Fruit fly (Drosophila melanogaster) whole organism, embryonic: Measurements from ENCODE around the gene ssp3.

Experiments
- Bdp1 ChIP-seq: fragments of 200-800 bp; sonication (Bioruptor generic); optimal IDR thresholded peaks from 3 replicates; lab custom pipeline; 2016; ENCODE audit warnings: missing biosample characterization, missing genetic modification characterization
- CG10267 ChIP-seq: fragments of 200-800 bp; sonication (Bioruptor generic); optimal IDR thresholded peaks from 2 replicates; lab custom pipeline; 2018; ENCODE audit warnings: missing biosample characterization, mild to moderate bottlenecking, missing genetic modification characterization, moderate library complexity
- CG10366 ChIP-seq: fragments of 200-800 bp; sonication (Bioruptor generic); IDR thresholded peaks from 2 replicates; pipeline ENCODE4 v1.3.6; 2022; ENCODE audit warnings: missing biosample characterization, missing genetic modification characterization
- CG13775 ChIP-seq: fragments of 200-800 bp; sonication (Bioruptor generic); optimal IDR thresholded peaks from 3 replicates; lab custom pipeline; 2017; ENCODE audit warnings: missing biosample characterization, mild to moderate bottlenecking, missing genetic modification characterization
- CG15696 ChIP-seq: fragments of 200-800 bp; sonication (Bioruptor generic); optimal IDR thresholded peaks from 2 replicates; lab custom pipeline; 2019; ENCODE audit warnings: missing biosample characterization, mild to moderate bottlenecking, missing genetic modification characterization, moderate library complexity
- CG1832 ChIP-seq: fragments of 200-800 bp; sonication (Bioruptor generic); optimal IDR thresholded peaks from 2 replicates; lab custom pipeline; 2017; ENCODE audit warnings: missing biosample characterization, mild to moderate bottlenecking, missing genetic modification characterization, inconsistent platforms
- CG2202 ChIP-seq: fragments of 200-800 bp; sonication (Bioruptor generic); optimal IDR thresholded peaks from 2 replicates; lab custom pipeline; 2018; ENCODE audit warnings: missing biosample characterization, mild to moderate bottlenecking, missing genetic modification characterization
- CG33557 ChIP-seq: fragments of 200-800 bp; sonication (Bioruptor generic); optimal IDR thresholded peaks from 2 replicates; lab custom pipeline; 2019; ENCODE audit warnings: missing biosample characterization, mild to moderate bottlenecking, missing genetic modification characterization, moderate library complexity
- CG34224 ChIP-seq: fragments of 200-800 bp; sonication (Bioruptor generic); IDR thresholded peaks from 3 replicates; pipeline ENCODE4 v1.3.6; 2022; ENCODE audit warnings: missing biosample characterization, missing genetic modification characterization; ENCODE audit not compliant: partially characterized antibody
- CG43689 ChIP-seq: fragments of 200-800 bp; sonication (Bioruptor generic); IDR thresholded peaks from 2 replicates; pipeline ENCODE4 v1.3.6; 2022; ENCODE audit warnings: missing biosample characterization, missing genetic modification characterization
- CG4424 ChIP-seq: fragments of 200-800 bp; sonication (Bioruptor generic); optimal IDR thresholded peaks from 3 replicates; lab custom pipeline; 2016; ENCODE audit warnings: missing biosample characterization, missing genetic modification characterization
- CG4707 ChIP-seq: fragments of 200-800 bp; sonication (Bioruptor generic); optimal IDR thresholded peaks from 2 replicates; lab custom pipeline; 2018; ENCODE audit warnings: missing biosample characterization, mild to moderate bottlenecking, missing genetic modification characterization, moderate library complexity
- CG6765 ChIP-seq: fragments of 200-800 bp; sonication (Bioruptor generic); optimal IDR thresholded peaks from 3 replicates; lab custom pipeline; 2017; ENCODE audit warnings: missing biosample characterization, mild to moderate bottlenecking, missing genetic modification characterization
- CG7271 ChIP-seq: fragments of 200-800 bp; sonication (Bioruptor generic); optimal IDR thresholded peaks from 2 replicates; lab custom pipeline; 2018; ENCODE audit warnings: missing biosample characterization, mild to moderate bottlenecking, missing genetic modification characterization, moderate library complexity
- CG8359 ChIP-seq: fragments of 200-800 bp; sonication (Bioruptor generic); optimal IDR thresholded peaks from 2 replicates; lab custom pipeline; 2017; ENCODE audit warnings: missing biosample characterization, mild to moderate bottlenecking, missing genetic modification characterization, borderline replicate concordance
- CG9797 ChIP-seq: fragments of 200-800 bp; sonication (Bioruptor generic); optimal IDR thresholded peaks from 3 replicates; lab custom pipeline; 2018; ENCODE audit warnings: missing biosample characterization, mild to moderate bottlenecking, missing genetic modification characterization
- Camta ChIP-seq: fragments of 200-800 bp; sonication (Bioruptor generic); optimal IDR thresholded peaks from 2 replicates; lab custom pipeline; 2016; ENCODE audit warnings: missing biosample characterization, missing genetic modification characterization
- CkIIα-i1 ChIP-seq: fragments of 200-800 bp; sonication (Bioruptor generic); IDR thresholded peaks from 2 replicates; pipeline ENCODE4 v1.3.6; 2022; ENCODE audit warnings: missing biosample characterization, missing genetic modification characterization
- D ChIP-seq, 2 experiments: fragments of 200-800 bp in 1 of 2; fragments of >200 bp in 1 of 2; sonication (Bioruptor generic) in 1 of 2; optimal IDR thresholded peaks; 2 replicates in 1 of 2; 3 replicates in 1 of 2; lab custom pipeline; 2017; ENCODE audit warnings: mild to moderate bottlenecking in 1 of 2, missing biosample characterization in 1 of 2, missing genetic modification characterization in 1 of 2, missing genetic modification reagents in 1 of 2
- Dfd ChIP-seq, 2 experiments: fragments of >200 bp; optimal IDR thresholded peaks; 2 replicates each; lab custom pipeline; 2017; ENCODE audit warnings: missing biosample characterization in 2 of 2, missing genetic modification characterization in 2 of 2
- Drgx ChIP-seq: fragments of 200-800 bp; sonication (Bioruptor generic); IDR thresholded peaks from 2 replicates; pipeline ENCODE4 v1.3.6; 2022; ENCODE audit warnings: missing biosample characterization, missing genetic modification characterization
- Fer2 ChIP-seq: fragments of 200-800 bp; sonication (Bioruptor generic); optimal IDR thresholded peaks from 2 replicates; lab custom pipeline; 2018; ENCODE audit warnings: missing biosample characterization, mild to moderate bottlenecking, missing genetic modification characterization, moderate library complexity
- Fer3 ChIP-seq: fragments of 200-800 bp; sonication (Bioruptor generic); optimal IDR thresholded peaks from 2 replicates; lab custom pipeline; 2018; ENCODE audit warnings: missing biosample characterization, mild to moderate bottlenecking, missing genetic modification characterization, moderate library complexity
- Hr3 ChIP-seq: fragments of 200-800 bp; sonication (Bioruptor generic); optimal IDR thresholded peaks from 3 replicates; lab custom pipeline; 2016; ENCODE audit warnings: missing biosample characterization, missing genetic modification characterization
- NFAT ChIP-seq: fragments of 200-800 bp; sonication (Bioruptor generic); IDR thresholded peaks from 2 replicates; pipeline ENCODE4 v1.3.6; 2022; ENCODE audit warnings: missing biosample characterization, missing genetic modification characterization
- Scr ChIP-seq: fragments of 200-800 bp; sonication (Bioruptor generic); IDR thresholded peaks from 2 replicates; pipeline ENCODE4 v1.3.6; 2022; ENCODE audit warnings: missing biosample characterization, missing genetic modification characterization; ENCODE audit not compliant: partially characterized antibody
- Side ChIP-seq: fragments of 200-800 bp; sonication (Bioruptor generic); optimal IDR thresholded peaks from 2 replicates; lab custom pipeline; 2016; ENCODE audit warnings: missing biosample characterization, missing genetic modification characterization
- Sox100B ChIP-seq: fragments of 200-800 bp; sonication (Bioruptor generic); optimal IDR thresholded peaks from 3 replicates; lab custom pipeline; 2018; ENCODE audit warnings: missing biosample characterization, mild to moderate bottlenecking, missing genetic modification characterization
- az2 ChIP-seq: fragments of 200-800 bp; sonication (Bioruptor generic); optimal IDR thresholded peaks from 3 replicates; lab custom pipeline; 2016; ENCODE audit warnings: missing biosample characterization, missing genetic modification characterization
- bigmax ChIP-seq: fragments of 200-800 bp; sonication (Bioruptor generic); optimal IDR thresholded peaks from 2 replicates; lab custom pipeline; 2018; ENCODE audit warnings: missing biosample characterization, mild to moderate bottlenecking, missing genetic modification characterization
- br ChIP-seq: fragments of >200 bp; optimal IDR thresholded peaks from 2 replicates; lab custom pipeline; 2017
- danr ChIP-seq: fragments of 200-800 bp; sonication (Bioruptor generic); IDR thresholded peaks from 2 replicates; pipeline ENCODE4 v1.3.6; 2022; ENCODE audit warnings: missing biosample characterization, missing genetic modification characterization
- dmrt11E ChIP-seq: fragments of 200-800 bp; sonication (Bioruptor generic); optimal IDR thresholded peaks from 3 replicates; lab custom pipeline; 2018; ENCODE audit warnings: missing biosample characterization, mild to moderate bottlenecking, missing genetic modification characterization, moderate library complexity
- gcm ChIP-seq: fragments of 200-800 bp; sonication (Bioruptor generic); optimal IDR thresholded peaks from 2 replicates; lab custom pipeline; 2019; ENCODE audit warnings: missing biosample characterization, mild to moderate bottlenecking, missing genetic modification characterization, moderate library complexity
- her ChIP-seq: fragments of 200-800 bp; sonication (Bioruptor generic); optimal IDR thresholded peaks from 2 replicates; lab custom pipeline; 2016; ENCODE audit warnings: missing biosample characterization, missing genetic modification characterization
- kah ChIP-seq: fragments of 200-800 bp; sonication (Bioruptor generic); optimal IDR thresholded peaks from 2 replicates; lab custom pipeline; 2018; ENCODE audit warnings: missing biosample characterization, mild to moderate bottlenecking, missing genetic modification characterization
- nerfin-1 ChIP-seq: fragments of 200-800 bp; sonication (Bioruptor generic); optimal IDR thresholded peaks from 3 replicates; lab custom pipeline; 2019; ENCODE audit warnings: missing biosample characterization, mild to moderate bottlenecking, missing genetic modification characterization, moderate library complexity
- nerfin-2 ChIP-seq: fragments of 200-800 bp; sonication (Bioruptor generic); IDR thresholded peaks from 2 replicates; pipeline ENCODE4 v1.3.6; 2022; ENCODE audit warnings: missing biosample characterization, missing genetic modification characterization; ENCODE audit not compliant: partially characterized antibody
- phol ChIP-seq: fragments of 200-800 bp; sonication (Bioruptor generic); optimal IDR thresholded peaks from 3 replicates; lab custom pipeline; 2018; ENCODE audit warnings: missing biosample characterization, mild to moderate bottlenecking, missing genetic modification characterization, moderate library complexity
- pum ChIP-seq: fragments of 200-800 bp; sonication (Bioruptor generic); optimal IDR thresholded peaks from 2 replicates; lab custom pipeline; 2016; ENCODE audit warnings: missing biosample characterization, missing genetic modification characterization
- schlank ChIP-seq: fragments of 200-800 bp; sonication (Bioruptor generic); optimal IDR thresholded peaks from 2 replicates; lab custom pipeline; 2018; ENCODE audit warnings: missing biosample characterization, mild to moderate bottlenecking, missing genetic modification characterization
- sisA ChIP-seq: fragments of 200-800 bp; sonication (Bioruptor generic); IDR thresholded peaks from 2 replicates; pipeline ENCODE4 v1.3.6; 2022; ENCODE audit warnings: missing biosample characterization, missing genetic modification characterization
- sna ChIP-seq: fragments of 200-800 bp; sonication (Bioruptor generic); IDR thresholded peaks from 2 replicates; pipeline ENCODE4 v1.3.6; 2022; ENCODE audit warnings: missing biosample characterization, missing genetic modification characterization; ENCODE audit not compliant: partially characterized antibody
- sob ChIP-seq: fragments of 200-800 bp; sonication (Bioruptor generic); IDR thresholded peaks from 2 replicates; pipeline ENCODE4 v1.3.6; 2022; ENCODE audit warnings: missing biosample characterization, missing genetic modification characterization
- stwl ChIP-seq: fragments of 200-800 bp; sonication (Bioruptor generic); optimal IDR thresholded peaks from 3 replicates; lab custom pipeline; 2018; ENCODE audit warnings: missing biosample characterization, mild to moderate bottlenecking, missing genetic modification characterization, moderate library complexity
- tgo ChIP-seq: fragments of 200-800 bp; sonication (Bioruptor generic); IDR thresholded peaks from 3 replicates; pipeline ENCODE4 v1.3.6; 2022; ENCODE audit warnings: missing biosample characterization, missing genetic modification characterization
- toy ChIP-seq: fragments of 200-800 bp; sonication (Bioruptor generic); IDR thresholded peaks from 2 replicates; pipeline ENCODE4 v1.3.6; 2022; ENCODE audit warnings: missing biosample characterization, missing genetic modification characterization
- trh ChIP-seq: fragments of 200-800 bp; sonication (Bioruptor generic); optimal IDR thresholded peaks from 2 replicates; lab custom pipeline; 2016; ENCODE audit warnings: missing biosample characterization, missing genetic modification characterization
- vfl ChIP-seq: fragments of 200-800 bp; sonication (Bioruptor generic); optimal IDR thresholded peaks from 2 replicates; lab custom pipeline; 2016; ENCODE audit warnings: missing biosample characterization, missing genetic modification characterization

Gene ssp3

DNA sequence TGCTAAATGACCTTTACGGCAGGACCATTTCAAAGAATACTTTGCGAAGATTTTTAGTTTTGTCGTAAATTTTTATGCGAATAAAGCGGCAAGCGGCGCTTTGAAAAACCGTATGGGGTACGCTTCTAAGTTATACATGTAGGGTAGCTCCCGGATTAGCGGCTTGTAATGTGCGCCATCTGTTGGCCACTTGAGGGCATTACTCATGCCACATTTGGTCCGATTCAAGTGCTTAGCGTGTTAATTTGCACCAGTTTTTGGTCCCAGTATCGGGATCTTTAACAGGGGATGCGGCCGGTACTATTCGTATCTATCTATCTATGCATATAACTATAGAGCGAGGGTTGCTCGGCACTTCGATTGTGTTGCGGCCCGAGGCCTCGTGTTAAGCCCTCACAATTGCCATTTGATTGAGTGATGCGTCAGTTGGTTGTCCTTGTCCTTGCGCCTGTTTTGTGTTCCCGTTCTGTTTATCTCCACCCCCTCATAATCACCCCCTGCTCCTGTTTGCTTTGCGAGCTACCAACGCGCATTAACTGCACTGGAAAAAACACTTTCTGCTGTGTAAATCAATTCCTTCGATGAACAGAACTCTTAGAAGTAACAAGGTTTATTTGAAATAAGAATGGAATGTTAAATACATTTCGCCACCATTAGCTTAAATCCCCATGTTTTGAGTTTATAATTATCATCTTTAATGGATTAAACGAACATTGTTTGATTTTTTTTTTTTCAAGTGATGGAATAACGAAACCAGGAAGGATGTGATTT is 13.2 kb downstream of the ssp3 start (continued):
- TF ChIP-seq CG10366 (GFP tag; lab: Robert Waterston, UW) (no peak; the same call in 1 of the 2 replicates), vfl (no peak), CG34224 (GFP tag; lab: Robert Waterston, UW) (no peak), dmrt11E (peak; percentile 82), nerfin-2 (GFP tag; lab: Robert Waterston, UW) (no peak), schlank (tag; lab: Kevin White, UChicago) (no peak), her (GFP tag; lab: Kevin White, UChicago) (no peak), stwl (tag; lab: Kevin White, UChicago) (no peak), CG1832 (GFP tag; lab: Kevin White, UChicago) (no peak), az2 (GFP tag; lab: Kevin White, UChicago) (peak; percentile 36), Drgx (GFP tag; lab: Robert Waterston, UW) (no peak), CG13775 (GFP tag; lab: Kevin White, UChicago) (no peak), CG8359 (no peak), phol (tag; lab: Kevin White, UChicago) (peak; percentile 59), pum (GFP tag; lab: Kevin White, UChicago) (no peak), sob (GFP tag; lab: Robert Waterston, UW) (no peak), CG10267 (peak; percentile 59), trh (GFP tag; lab: Kevin White, UChicago) (no peak), toy (GFP tag; lab: Robert Waterston, UW) (no peak), nerfin-1 (peak; percentile 49), Fer2 (tag; lab: Kevin White, UChicago) (no peak), CG2202 (tag; lab: Kevin White, UChicago) (peak; percentile 43), D (optimal IDR thresholded peaks at IDR 0.05; lab: Kevin White, UChicago) (no peak), D (GFP tag; optimal IDR thresholded peaks at IDR 0.05; lab: Kevin White, UChicago) (peak; percentile 29), NFAT (GFP tag; lab: Robert Waterston, UW) (no peak), tgo (no peak), CG43689 (no peak), bigmax (no peak), Fer3 (tag; lab: Kevin White, UChicago) (no peak), sisA (GFP tag; lab: Robert Waterston, UW) (no peak), Camta (GFP tag; lab: Kevin White, UChicago) (no peak), br (lab: Kevin White, UChicago) (no peak), danr (no peak), Sox100B (GFP tag; lab: Kevin White, UChicago) (no peak), CG6765 (GFP tag; lab: Kevin White, UChicago) (no peak), CG33557 (GFP tag; lab: Kevin White, UChicago) (peak; percentile 41), Bdp1 (GFP tag; lab: Kevin White, UChicago) (no peak), CG4424 (GFP tag; lab: Kevin White, UChicago) (peak; percentile 57), Hr3 (GFP tag; lab: Kevin White, UChicago) (peak; percentile 8), Scr (GFP tag; lab: Robert Waterston, UW) (no peak), CG4707 (GFP tag; lab: Kevin White, UChicago) (no peak), Dfd (GFP tag; optimal IDR thresholded peaks at IDR 0.05; lab: Kevin White, UChicago) (no peak), CG9797 (no peak), CG15696 (tag; lab: Kevin White, UChicago) (peak; percentile 57), Side (no peak), kah (GFP tag; lab: Kevin White, UChicago) (no peak), sna (GFP tag; lab: Robert Waterston, UW) (no peak), gcm (GFP tag; lab: Kevin White, UChicago) (no peak), CG7271 (tag; lab: Kevin White, UChicago) (no peak), CkIIα-i1 (GFP tag; lab: Robert Waterston, UW) (no peak)
